Worm (Caenorhabditis elegans): ENCODE measurements around the gene acs-10.
A peak's percentile ranks its signal among the peaks of the same experiment; 100 is the strongest.

The acs-10 gene

ce11 chrV:14166630-14167029 is 20.3 kb downstream of the acs-10 start, which contains the start of gene cest-1.1:
Gene cest-1.1, minus strand, starts transcription at chrV:14166730.
- no peak for TF ChIP-seq ceh-83 (GFP tag; optimal IDR thresholded peaks at IDR 0.05)
- TF ChIP-seq cnd-1 (tag; optimal IDR thresholded peaks at IDR 0.05): no peak
- no peak for TF ChIP-seq ham-2 (GFP tag; optimal IDR thresholded peaks at IDR 0.05)

DNA sequence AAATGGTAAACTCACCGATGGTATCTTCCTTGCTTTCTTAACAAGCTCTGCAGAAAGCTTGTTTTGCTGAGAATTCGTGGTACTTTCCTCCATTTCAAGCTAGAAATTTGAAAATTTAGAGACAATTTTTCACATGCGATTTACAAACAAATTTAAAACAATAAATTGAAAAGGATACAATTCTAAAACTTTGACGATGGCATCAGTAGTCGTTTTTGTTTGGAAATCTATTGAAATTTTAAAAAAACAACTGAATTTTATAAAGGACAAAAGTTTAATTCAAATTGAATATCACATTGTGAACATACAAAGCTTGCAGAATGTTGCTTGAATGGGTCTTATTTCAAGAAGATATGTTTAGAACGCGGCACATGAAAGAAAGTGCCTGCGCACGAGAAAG is 21.3 kb downstream of the acs-10 start, which contains the start of gene ocam-1:
Gene ocam-1 (minus strand): TSS at position 101 of the 400 bp plus-strand sequence.
- no peak for TF ChIP-seq drap-1 (GFP tag; optimal IDR thresholded peaks at IDR 0.05)

ce11 chrV:14171284-14171683 is 25.0 kb downstream of the acs-10 start, which contains the start of gene cest-2.1:
Gene cest-2.1, minus strand, starts transcription at chrV:14171481.
- no peak for TF ChIP-seq sptf-1 (tag; optimal IDR thresholded peaks at IDR 0.05)
- no peak for TF ChIP-seq bed-3 (GFP tag; optimal IDR thresholded peaks at IDR 0.05)
- TF ChIP-seq nhr-28 (tag; optimal IDR thresholded peaks at IDR 0.05): no peak
- no peak for TF ChIP-seq sem-2 (GFP tag; optimal IDR thresholded peaks at IDR 0.05)
- TF ChIP-seq mls-2 (tag; optimal IDR thresholded peaks at IDR 0.05): no peak
- TF ChIP-seq flh-1 (GFP tag; optimal IDR thresholded peaks at IDR 0.05): no peak
- no peak for TF ChIP-seq snpc-4 (tag; optimal IDR thresholded peaks at IDR 0.05)
- TF ChIP-seq unc-62 (GFP tag; optimal IDR thresholded peaks at IDR 0.05): no peak
- no peak for TF ChIP-seq nhr-12 (tag; optimal IDR thresholded peaks at IDR 0.05)
- no peak for TF ChIP-seq lin-13 (tag; optimal IDR thresholded peaks at IDR 0.05)
- no peak for TF ChIP-seq ceh-83 (GFP tag; optimal IDR thresholded peaks at IDR 0.05)
- no peak for TF ChIP-seq hlh-1 (tag; optimal IDR thresholded peaks at IDR 0.05)
- TF ChIP-seq nhr-2 (tag; optimal IDR thresholded peaks at IDR 0.05): no peak
- no peak for TF ChIP-seq lin-32 (GFP tag; optimal IDR thresholded peaks at IDR 0.05)

DNA sequence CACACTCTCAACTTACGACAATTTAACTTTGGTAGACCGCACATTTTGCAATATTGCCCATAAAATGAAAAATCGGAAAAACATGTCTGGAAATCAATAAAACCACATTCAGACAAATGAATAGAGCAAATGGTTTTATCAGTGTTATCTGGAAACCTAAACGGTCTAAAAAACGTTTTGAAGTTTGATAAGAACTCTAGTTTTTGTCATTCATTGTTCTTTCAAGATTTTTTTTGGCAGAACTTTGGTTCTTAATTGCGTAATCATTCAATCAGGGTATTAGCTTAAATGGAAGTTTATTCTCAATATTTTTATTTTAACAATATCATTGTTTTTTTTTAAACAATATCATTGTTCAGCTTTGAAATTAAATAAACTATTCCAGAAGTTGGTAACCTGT is 28.9 kb downstream of the acs-10 start, which contains the start of gene cest-2.2:
Gene cest-2.2 (minus strand): TSS at position 140 of the 400 bp plus-strand sequence.
- TF ChIP-seq sptf-1 (tag; optimal IDR thresholded peaks at IDR 0.05): no peak
- peak; percentile 85 for TF ChIP-seq zip-8 (tag; optimal IDR thresholded peaks at IDR 0.05)

- TF ChIP-seq M03D4.4 (tag; optimal IDR thresholded peaks at IDR 0.05): no peak
- no peak for TF ChIP-seq lin-13 (tag; optimal IDR thresholded peaks at IDR 0.05)
- no peak for TF ChIP-seq snpc-4 (tag; optimal IDR thresholded peaks at IDR 0.05)
- TF ChIP-seq tbx-8 (GFP tag; optimal IDR thresholded peaks at IDR 0.05): no peak
- no peak for TF ChIP-seq unc-39 (tag; optimal IDR thresholded peaks at IDR 0.05)
- no peak for TF ChIP-seq nhr-2 (tag; optimal IDR thresholded peaks at IDR 0.05)
- TF ChIP-seq nhr-28 (tag; optimal IDR thresholded peaks at IDR 0.05): no peak
- no peak for TF ChIP-seq mls-2 (tag; optimal IDR thresholded peaks at IDR 0.05)
- no peak for TF ChIP-seq mep-1 (tag; optimal IDR thresholded peaks at IDR 0.05)
- TF ChIP-seq ztf-11 (tag; optimal IDR thresholded peaks at IDR 0.05): no peak
- no peak for TF ChIP-seq ces-1 (GFP tag; optimal IDR thresholded peaks at IDR 0.05)
- no peak for TF ChIP-seq nhr-237 (tag; optimal IDR thresholded peaks at IDR 0.05)
- no peak for TF ChIP-seq ham-2 (GFP tag; optimal IDR thresholded peaks at IDR 0.05)
Observed at ce11 chrV:14176572-14176971, 30.3 kb downstream of the acs-10 start.

ce11 chrV:14177657-14178129 is 31.4 kb downstream of the acs-10 start, which contains the start of gene ceh-74:
Gene ceh-74, plus strand, starts transcription at chrV:14178079.
- TF ChIP-seq mep-1 (tag; optimal IDR thresholded peaks at IDR 0.05): peak; percentile 32
- TF ChIP-seq ceh-39 (tag; optimal IDR thresholded peaks at IDR 0.05): no peak

ce11 chrV:14179947-14180346 is 33.6 kb downstream of the acs-10 start, which contains the start of gene ZC376.8:
Gene ZC376.8, plus strand, starts transcription at chrV:14180247.
- TF ChIP-seq nhr-2 (tag; optimal IDR thresholded peaks at IDR 0.05) (no peak), bed-3 (GFP tag; optimal IDR thresholded peaks at IDR 0.05) (no peak), snpc-4 (tag; optimal IDR thresholded peaks at IDR 0.05) (no peak), lin-13 (tag; optimal IDR thresholded peaks at IDR 0.05) (no peak), M03D4.4 (tag; optimal IDR thresholded peaks at IDR 0.05) (no peak), elt-1 (tag; optimal IDR thresholded peaks at IDR 0.05; ENCODE audit: borderline replicate concordance, insufficient read depth) (no peak), cnd-1 (tag; optimal IDR thresholded peaks at IDR 0.05) (no peak), hlh-1 (tag; optimal IDR thresholded peaks at IDR 0.05) (no peak), mep-1 (tag; optimal IDR thresholded peaks at IDR 0.05) (no peak)
